Worm (Caenorhabditis elegans) whole organism, L3 larva: ENCODE data around the gene adh-1.

Experiments used
- R02D3.7 ChIP-seq: fragments of 150-350 bp; optimal IDR thresholded peaks from 2 replicates; lab custom pipeline; 2014; ENCODE audit warnings: missing biosample characterization, missing genetic modification characterization
- aly-2 ChIP-seq: fragments of 150-350 bp; optimal IDR thresholded peaks from 2 replicates; lab custom pipeline; 2014; ENCODE audit warnings: missing biosample characterization, missing genetic modification characterization
- ama-1 ChIP-seq: fragments of 150-350 bp; optimal IDR thresholded peaks from 2 replicates; lab custom pipeline; 2018
- ceh-16 ChIP-seq: sonication (generic microtip); optimal IDR thresholded peaks from 2 replicates; lab custom pipeline; 2017; ENCODE audit warnings: missing biosample characterization, missing genetic modification characterization
- ceh-28 ChIP-seq: fragments of 150-350 bp; optimal IDR thresholded peaks from 2 replicates; lab custom pipeline; 2014; ENCODE audit warnings: missing biosample characterization, missing genetic modification reagents, missing genetic modification characterization
- ceh-82 ChIP-seq: fragments of 150-350 bp; optimal IDR thresholded peaks from 2 replicates; lab custom pipeline; 2014; ENCODE audit warnings: missing biosample characterization, missing genetic modification characterization
- ceh-9 ChIP-seq: sonication (generic microtip); optimal IDR thresholded peaks from 2 replicates; lab custom pipeline; 2018; ENCODE audit warnings: missing biosample characterization, missing genetic modification characterization
- daf-12 ChIP-seq: fragments of 150-350 bp; optimal IDR thresholded peaks from 2 replicates; lab custom pipeline; 2014; ENCODE audit warnings: missing biosample characterization, missing genetic modification reagents, missing genetic modification characterization
- egl-27 ChIP-seq: sonication (generic microtip); optimal IDR thresholded peaks from 4 replicates; lab custom pipeline; 2017; ENCODE audit warnings: missing biosample characterization, missing genetic modification reagents, missing genetic modification characterization
- elt-1 ChIP-seq: fragments of 150-350 bp; optimal IDR thresholded peaks from 2 replicates; lab custom pipeline; 2014; ENCODE audit warnings: missing biosample characterization, missing genetic modification characterization
- elt-2 ChIP-seq: sonication (generic microtip); optimal IDR thresholded peaks from 2 replicates; lab custom pipeline; 2016; ENCODE audit warnings: missing genetic modification reagents, mild to moderate bottlenecking, missing genetic modification characterization, missing compliant biosample characterization
- elt-3 ChIP-seq, 3 experiments: fragments of 150-350 bp in 1 of 3; sonication (generic microtip) in 2 of 3; optimal IDR thresholded peaks; 2 replicates in 2 of 3; 4 replicates in 1 of 3; lab custom pipeline; 2014 to 2017; ENCODE audit warnings: missing biosample characterization in 3 of 3, missing genetic modification characterization in 3 of 3
- eor-1 ChIP-seq, 2 experiments: fragments of 150-350 bp; optimal IDR thresholded peaks; 2 replicates each; lab custom pipeline; 2014 to 2018; ENCODE audit warnings: missing biosample characterization in 2 of 2, missing genetic modification characterization in 2 of 2
- fkh-2 ChIP-seq: fragments of 150-350 bp; optimal IDR thresholded peaks from 2 replicates; lab custom pipeline; 2014; ENCODE audit warnings: missing biosample characterization, missing genetic modification reagents, missing genetic modification characterization
- fos-1 ChIP-seq: fragments of 150-350 bp; optimal IDR thresholded peaks from 2 replicates; lab custom pipeline; 2014; ENCODE audit warnings: missing biosample characterization, missing genetic modification characterization
- hmg-11 ChIP-seq: sonication (generic microtip); optimal IDR thresholded peaks from 2 replicates; lab custom pipeline; 2016; ENCODE audit warnings: missing genetic modification characterization, missing compliant biosample characterization
- jun-1 ChIP-seq: fragments of 150-350 bp; optimal IDR thresholded peaks from 2 replicates; lab custom pipeline; 2014; ENCODE audit warnings: missing biosample characterization, missing genetic modification reagents, missing genetic modification characterization
- lin-39 ChIP-seq: fragments of 150-350 bp; optimal IDR thresholded peaks from 2 replicates; lab custom pipeline; 2018; ENCODE audit warnings: missing biosample characterization, missing genetic modification reagents, missing genetic modification characterization
- lsy-12 ChIP-seq: sonication (generic microtip); optimal IDR thresholded peaks from 2 replicates; lab custom pipeline; 2016; ENCODE audit warnings: mild to moderate bottlenecking, missing genetic modification characterization, missing compliant biosample characterization
- mdl-1 ChIP-seq: fragments of 150-350 bp; optimal IDR thresholded peaks from 2 replicates; lab custom pipeline; 2014; ENCODE audit warnings: missing biosample characterization, missing genetic modification characterization
- mml-1 ChIP-seq: fragments of 150-350 bp; sonication (generic microtip); optimal IDR thresholded peaks from 3 replicates; lab custom pipeline; 2014; ENCODE audit warnings: missing biosample characterization, missing genetic modification characterization
- nfya-1 ChIP-seq: sonication (generic microtip); optimal IDR thresholded peaks from 2 replicates; lab custom pipeline; 2017; ENCODE audit warnings: missing genetic modification characterization, mild to moderate bottlenecking, missing compliant biosample characterization, antibody characterized with exemption, moderate library complexity; ENCODE audit not compliant: insufficient read depth
- nhr-11 ChIP-seq: fragments of 150-350 bp; optimal IDR thresholded peaks from 2 replicates; lab custom pipeline; 2014; ENCODE audit warnings: missing biosample characterization, missing genetic modification characterization
- nhr-12 ChIP-seq: fragments of 150-350 bp; optimal IDR thresholded peaks from 2 replicates; lab custom pipeline; 2014; ENCODE audit warnings: missing biosample characterization, missing genetic modification characterization
- nhr-23 ChIP-seq: fragments of 150-350 bp; optimal IDR thresholded peaks from 2 replicates; lab custom pipeline; 2014; ENCODE audit warnings: missing biosample characterization, missing genetic modification reagents, missing genetic modification characterization
- nhr-237 ChIP-seq: fragments of 150-350 bp; optimal IDR thresholded peaks from 2 replicates; lab custom pipeline; 2014; ENCODE audit warnings: missing biosample characterization, missing genetic modification characterization
- nhr-25 ChIP-seq: sonication (generic microtip); optimal IDR thresholded peaks from 2 replicates; lab custom pipeline; 2017; ENCODE audit warnings: missing biosample characterization, missing genetic modification characterization
- nhr-28 ChIP-seq: fragments of 150-350 bp; optimal IDR thresholded peaks from 2 replicates; lab custom pipeline; 2014; ENCODE audit warnings: missing biosample characterization, missing genetic modification characterization
- nhr-43 ChIP-seq: sonication (generic microtip); optimal IDR thresholded peaks from 2 replicates; lab custom pipeline; 2016; ENCODE audit warnings: mild to moderate bottlenecking, missing genetic modification characterization, missing compliant biosample characterization; ENCODE audit not compliant: poor library complexity, severe bottlenecking
- nhr-67 ChIP-seq: fragments of 150-350 bp; optimal IDR thresholded peaks from 2 replicates; lab custom pipeline; 2014; ENCODE audit warnings: missing biosample characterization, missing genetic modification characterization
- nhr-76 ChIP-seq: fragments of 150-350 bp; sonication (generic microtip); optimal IDR thresholded peaks from 5 replicates; lab custom pipeline; 2014; ENCODE audit warnings: missing biosample characterization, missing genetic modification characterization
- nhr-77 ChIP-seq: fragments of 150-350 bp; optimal IDR thresholded peaks from 2 replicates; lab custom pipeline; 2014; ENCODE audit warnings: missing biosample characterization, missing genetic modification characterization
- pha-4 ChIP-seq: fragments of 150-350 bp; optimal IDR thresholded peaks from 2 replicates; lab custom pipeline; 2014; ENCODE audit warnings: missing biosample characterization, missing genetic modification reagents, missing genetic modification characterization
- pqm-1 ChIP-seq: fragments of 150-350 bp; optimal IDR thresholded peaks from 2 replicates; lab custom pipeline; 2017; ENCODE audit warnings: missing biosample characterization, missing genetic modification characterization, inconsistent platforms
- skn-1 ChIP-seq: fragments of 150-350 bp; optimal IDR thresholded peaks from 2 replicates; lab custom pipeline; 2014; ENCODE audit warnings: missing biosample characterization, missing genetic modification characterization
- snpc-4 ChIP-seq: fragments of 150-350 bp; optimal IDR thresholded peaks from 2 replicates; lab custom pipeline; 2014; ENCODE audit warnings: missing biosample characterization, missing genetic modification characterization
- tbx-2 ChIP-seq: sonication (generic microtip); optimal IDR thresholded peaks from 2 replicates; lab custom pipeline; 2016; ENCODE audit warnings: mild to moderate bottlenecking, missing genetic modification characterization, missing compliant biosample characterization
- unc-62 ChIP-seq: fragments of 150-350 bp; sonication (generic microtip); optimal IDR thresholded peaks from 4 replicates; lab custom pipeline; 2014; ENCODE audit warnings: missing biosample characterization, missing genetic modification reagents, missing genetic modification characterization
- zag-1 ChIP-seq: fragments of 150-350 bp; optimal IDR thresholded peaks from 2 replicates; lab custom pipeline; 2014; ENCODE audit warnings: missing biosample characterization, missing genetic modification characterization
- ztf-4 ChIP-seq: fragments of 150-350 bp; optimal IDR thresholded peaks from 2 replicates; lab custom pipeline; 2014; ENCODE audit warnings: missing biosample characterization, missing genetic modification characterization

The adh-1 gene

ce11 chrV:11885087-11885486, 3.0 kb upstream of the adh-1 start:
- TF ChIP-seq jun-1, result peak; percentile 39
- TF ChIP-seq pqm-1 (tag; lab: Kevin White, UChicago), result peak; percentile 94
- TF ChIP-seq elt-2 (tag; lab: Kevin White, UChicago), result peak; percentile 32
- TF ChIP-seq nhr-67, result no peak
- TF ChIP-seq nhr-25 (tag; lab: Kevin White, UChicago), result no peak
- peak; percentile 73 for TF ChIP-seq pha-4 (tag; lab: Kevin White, UChicago)
- TF ChIP-seq nhr-77, result no peak
- TF ChIP-seq nhr-237 (tag; lab: Kevin White, UChicago), result no peak

ce11 chrV:11885939-11886338, 2.1 kb upstream of the adh-1 start:
- TF ChIP-seq skn-1 (tag; lab: Kevin White, UChicago) (no peak), fos-1 (no peak), nhr-12 (tag; lab: Kevin White, UChicago) (no peak), R02D3.7 (tag; lab: Kevin White, UChicago) (no peak), elt-1 (no peak), ama-1 (peak; percentile 86), fkh-2 (tag; lab: Kevin White, UChicago) (no peak), nhr-25 (tag; lab: Kevin White, UChicago) (no peak), mdl-1 (peak; percentile 47), jun-1 (peak; percentile 93), daf-12 (tag; lab: Kevin White, UChicago) (no peak), ceh-28 (no peak), lsy-12 (no peak), zag-1 (tag; lab: Kevin White, UChicago) (no peak), ceh-16 (tag; lab: Kevin White, UChicago) (no peak), nhr-237 (tag; lab: Kevin White, UChicago) (no peak), aly-2 (tag; lab: Kevin White, UChicago) (no peak), eor-1 (tag; optimal IDR thresholded peaks at IDR 0.05; lab: Kevin White, UChicago) (no peak), ztf-4 (tag; lab: Kevin White, UChicago) (no peak), egl-27 (tag; lab: Kevin White, UChicago) (no peak), elt-2 (tag; lab: Kevin White, UChicago) (peak; percentile 85), nhr-43 (tag; lab: Kevin White, UChicago) (peak; percentile 68), mml-1 (tag; lab: Kevin White, UChicago) (no peak), nhr-67 (no peak), unc-62 (GFP tag; lab: Kevin White, UChicago) (no peak), pqm-1 (tag; lab: Kevin White, UChicago) (peak; percentile 91), ceh-82 (no peak), snpc-4 (tag; lab: Kevin White, UChicago) (no peak), nhr-76 (tag; lab: Kevin White, UChicago) (no peak), elt-3 (tag; optimal IDR thresholded peaks at IDR 0.05; lab: Kevin White, UChicago) (no peak), pha-4 (tag; lab: Kevin White, UChicago) (peak; percentile 85), tbx-2 (tag; lab: Kevin White, UChicago) (no peak), nfya-1 (tag; lab: Kevin White, UChicago) (peak; percentile 27), nhr-23 (peak; percentile 59), hmg-11 (tag; lab: Kevin White, UChicago) (no peak), ceh-9 (tag; lab: Kevin White, UChicago) (no peak), nhr-28 (tag; lab: Kevin White, UChicago) (no peak), nhr-11 (tag; lab: Kevin White, UChicago) (no peak), lin-39 (tag; lab: Kevin White, UChicago) (peak; percentile 2), nhr-77 (no peak)

- peak; percentile 16 for TF ChIP-seq nhr-43 (tag; lab: Kevin White, UChicago)
- peak; percentile 97 for TF ChIP-seq ama-1
- TF ChIP-seq ceh-28, result no peak
Measured at ce11 chrV:11888656-11889055, 608 bp downstream of the adh-1 start.
